Fruit fly (Drosophila melanogaster) whole organism, embryonic: ENCODE measurements around the gene Mst89B.
A peak's percentile ranks its signal among the peaks of the same experiment; 100 is the strongest.

Experiments
- ATbp ChIP-seq: fragments of 200-800 bp; sonication (Bioruptor generic); optimal IDR thresholded peaks from 2 replicates; lab custom pipeline; 2017; ENCODE audit warnings: missing biosample characterization, mild to moderate bottlenecking, missing genetic modification characterization, missing genetic modification reagents
- Asciz ChIP-seq: fragments of 200-800 bp; sonication (Bioruptor generic); optimal IDR thresholded peaks from 2 replicates; lab custom pipeline; 2017; ENCODE audit warnings: missing biosample characterization, mild to moderate bottlenecking, missing genetic modification characterization, missing genetic modification reagents
- Atf3 ChIP-seq: fragments of 200-800 bp; sonication (Bioruptor generic); optimal IDR thresholded peaks from 3 replicates; lab custom pipeline; 2016; ENCODE audit warnings: missing biosample characterization, missing genetic modification characterization
- CG10321 ChIP-seq: fragments of 200-800 bp; sonication (Bioruptor generic); IDR thresholded peaks from 2 replicates; pipeline ENCODE4 v1.3.6; 2022; ENCODE audit warnings: missing biosample characterization, missing genetic modification characterization
- CG11085 ChIP-seq: fragments of 200-800 bp; sonication (Bioruptor generic); IDR thresholded peaks from 2 replicates; pipeline ENCODE4 v1.3.6; 2022; ENCODE audit warnings: missing biosample characterization, missing genetic modification characterization
- CG11093 ChIP-seq: fragments of 200-800 bp; sonication (Bioruptor generic); IDR thresholded peaks from 3 replicates; pipeline ENCODE4 v1.3.6; 2022; ENCODE audit warnings: missing biosample characterization, missing genetic modification characterization
- CG11504 ChIP-seq: fragments of 200-800 bp; sonication (Bioruptor generic); optimal IDR thresholded peaks from 3 replicates; lab custom pipeline; 2019; ENCODE audit warnings: missing biosample characterization, mild to moderate bottlenecking, missing genetic modification characterization, moderate library complexity
- CG14014 ChIP-seq: fragments of 200-800 bp; sonication (Bioruptor generic); IDR thresholded peaks from 2 replicates; pipeline ENCODE4 v1.3.6; 2022; ENCODE audit warnings: missing biosample characterization, missing genetic modification characterization
- CG1792 ChIP-seq: fragments of 200-800 bp; sonication (Bioruptor generic); optimal IDR thresholded peaks from 2 replicates; lab custom pipeline; 2016; ENCODE audit warnings: missing biosample characterization, missing genetic modification characterization
- CG18619 ChIP-seq: fragments of 200-800 bp; sonication (Bioruptor generic); optimal IDR thresholded peaks from 3 replicates; lab custom pipeline; 2017; ENCODE audit warnings: missing biosample characterization, mild to moderate bottlenecking, missing genetic modification characterization
- CG3163 ChIP-seq: fragments of 200-800 bp; sonication (Bioruptor generic); optimal IDR thresholded peaks from 3 replicates; lab custom pipeline; 2016; ENCODE audit warnings: missing biosample characterization, missing genetic modification characterization
- CG33213 ChIP-seq: fragments of 200-800 bp; sonication (Bioruptor generic); optimal IDR thresholded peaks from 3 replicates; lab custom pipeline; 2016; ENCODE audit warnings: missing biosample characterization, missing genetic modification characterization
- CG33557 ChIP-seq: fragments of 200-800 bp; sonication (Bioruptor generic); optimal IDR thresholded peaks from 2 replicates; lab custom pipeline; 2019; ENCODE audit warnings: missing biosample characterization, mild to moderate bottlenecking, missing genetic modification characterization, moderate library complexity
- CG42726 ChIP-seq: fragments of 200-800 bp; sonication (Bioruptor generic); IDR thresholded peaks from 2 replicates; pipeline ENCODE4 v1.3.6; 2022; ENCODE audit warnings: missing biosample characterization, missing genetic modification characterization; ENCODE audit not compliant: partially characterized antibody
- CG4854 ChIP-seq: fragments of 200-800 bp; sonication (Bioruptor generic); optimal IDR thresholded peaks from 2 replicates; lab custom pipeline; 2016; ENCODE audit warnings: missing biosample characterization, missing genetic modification characterization, inconsistent platforms
- CG5953 ChIP-seq: fragments of 200-800 bp; sonication (Bioruptor generic); IDR thresholded peaks from 2 replicates; pipeline ENCODE4 v1.3.6; 2022; ENCODE audit warnings: missing biosample characterization, missing genetic modification characterization
- CG6175 ChIP-seq: fragments of 200-800 bp; sonication (Bioruptor generic); IDR thresholded peaks from 3 replicates; pipeline ENCODE4 v1.3.6; 2022; ENCODE audit warnings: missing biosample characterization, missing genetic modification characterization
- CG6689 ChIP-seq: fragments of 200-800 bp; sonication (Bioruptor generic); IDR thresholded peaks from 2 replicates; pipeline ENCODE4 v1.3.6; 2022; ENCODE audit warnings: missing biosample characterization, missing genetic modification characterization
- CG6854 ChIP-seq: fragments of 200-800 bp; sonication (Bioruptor generic); optimal IDR thresholded peaks from 3 replicates; lab custom pipeline; 2017; ENCODE audit warnings: missing biosample characterization, mild to moderate bottlenecking, missing genetic modification characterization
- CG7556 ChIP-seq: fragments of 200-800 bp; sonication (Bioruptor generic); optimal IDR thresholded peaks from 2 replicates; lab custom pipeline; 2017; ENCODE audit warnings: missing biosample characterization, mild to moderate bottlenecking, missing genetic modification characterization
- CG7963 ChIP-seq: fragments of 200-800 bp; sonication (Bioruptor generic); IDR thresholded peaks from 3 replicates; pipeline ENCODE4 v1.3.6; 2022; ENCODE audit warnings: missing biosample characterization, missing genetic modification characterization; ENCODE audit not compliant: partially characterized antibody
- Deaf1 ChIP-seq: fragments of 200-800 bp; optimal IDR thresholded peaks from 3 replicates; lab custom pipeline; 2019; ENCODE audit warnings: missing biosample characterization, mild to moderate bottlenecking, missing genetic modification characterization, moderate library complexity
- HHEX ChIP-seq: fragments of 200-800 bp; sonication (Bioruptor generic); optimal IDR thresholded peaks from 3 replicates; lab custom pipeline; 2017; ENCODE audit warnings: missing biosample characterization, mild to moderate bottlenecking, missing genetic modification characterization, missing genetic modification reagents
- Hr78 ChIP-seq, 2 experiments: fragments of 200-800 bp in 1 of 2; fragments of >200 bp in 1 of 2; sonication (Bioruptor generic) in 1 of 2; optimal IDR thresholded peaks; 2 replicates each; lab custom pipeline; 2017 to 2019; ENCODE audit warnings: missing biosample characterization in 2 of 2, missing genetic modification characterization in 2 of 2, mild to moderate bottlenecking in 1 of 2, moderate library complexity in 1 of 2
- Hsf ChIP-seq: fragments of 200-800 bp; sonication (Bioruptor generic); optimal IDR thresholded peaks from 3 replicates; lab custom pipeline; 2016; ENCODE audit warnings: missing biosample characterization, missing genetic modification characterization
- Mad ChIP-seq: fragments of 200-800 bp; sonication (Bioruptor generic); optimal IDR thresholded peaks from 2 replicates; lab custom pipeline; 2016; ENCODE audit warnings: missing biosample characterization, missing genetic modification characterization
- Oaz ChIP-seq: fragments of 200-800 bp; sonication (Bioruptor generic); IDR thresholded peaks from 2 replicates; pipeline ENCODE4 v1.3.6; 2022; ENCODE audit warnings: missing biosample characterization, missing genetic modification characterization
- PHDP ChIP-seq: fragments of 200-800 bp; sonication (Bioruptor generic); optimal IDR thresholded peaks from 3 replicates; lab custom pipeline; 2018; ENCODE audit warnings: missing biosample characterization, mild to moderate bottlenecking, missing genetic modification characterization, moderate library complexity
- Rfx ChIP-seq: fragments of 200-800 bp; sonication (Bioruptor generic); IDR thresholded peaks from 2 replicates; pipeline ENCODE4 v1.3.6; 2022; ENCODE audit warnings: missing biosample characterization, missing genetic modification characterization
- Sox102F ChIP-seq: fragments of 200-800 bp; sonication (Bioruptor generic); optimal IDR thresholded peaks from 2 replicates; lab custom pipeline; 2018; ENCODE audit warnings: missing biosample characterization, mild to moderate bottlenecking, missing genetic modification characterization, moderate library complexity
- TFAM ChIP-seq: fragments of 200-800 bp; sonication (Bioruptor generic); optimal IDR thresholded peaks from 2 replicates; lab custom pipeline; 2017; ENCODE audit warnings: missing biosample characterization, missing genetic modification characterization, inconsistent platforms
- YL-1 ChIP-seq: fragments of 200-800 bp; sonication (Bioruptor generic); optimal IDR thresholded peaks from 3 replicates; lab custom pipeline; 2017; ENCODE audit warnings: missing biosample characterization, mild to moderate bottlenecking, missing genetic modification characterization
- ab ChIP-seq: fragments of 200-800 bp; sonication (Bioruptor generic); optimal IDR thresholded peaks from 2 replicates; lab custom pipeline; 2016; ENCODE audit warnings: missing biosample characterization, missing genetic modification characterization
- ato ChIP-seq: fragments of 200-800 bp; sonication (Bioruptor generic); IDR thresholded peaks from 2 replicates; pipeline ENCODE4 v1.3.6; 2022; ENCODE audit warnings: missing biosample characterization, missing genetic modification characterization; ENCODE audit not compliant: partially characterized antibody
- chif ChIP-seq, 2 experiments: fragments of 200-800 bp; sonication (Bioruptor generic); optimal IDR thresholded peaks; 3 replicates each; lab custom pipeline; 2016; ENCODE audit warnings: missing biosample characterization in 2 of 2, missing genetic modification characterization in 2 of 2
- dimm ChIP-seq: fragments of 200-800 bp; sonication (Bioruptor generic); IDR thresholded peaks from 2 replicates; pipeline ENCODE4 v1.3.6; 2022; ENCODE audit warnings: missing biosample characterization, missing genetic modification characterization
- fd64A ChIP-seq: fragments of 200-800 bp; sonication (Bioruptor generic); optimal IDR thresholded peaks from 3 replicates; lab custom pipeline; 2018; ENCODE audit warnings: missing biosample characterization, mild to moderate bottlenecking, missing genetic modification characterization
- gcm2 ChIP-seq: fragments of 200-800 bp; sonication (Bioruptor generic); optimal IDR thresholded peaks from 2 replicates; lab custom pipeline; 2016; ENCODE audit warnings: missing biosample characterization, missing genetic modification characterization
- gt ChIP-seq: fragments of 200-800 bp; sonication (Bioruptor generic); IDR thresholded peaks from 2 replicates; pipeline ENCODE4 v1.3.6; 2022; ENCODE audit warnings: missing biosample characterization, missing genetic modification characterization
- h ChIP-seq: fragments of >200 bp; optimal IDR thresholded peaks from 2 replicates; lab custom pipeline; 2017
- hth ChIP-seq: fragments of >200 bp; optimal IDR thresholded peaks from 2 replicates; lab custom pipeline; 2017; ENCODE audit warnings: inconsistent platforms
- klu ChIP-seq: fragments of 200-800 bp; sonication (Bioruptor generic); IDR thresholded peaks from 2 replicates; pipeline ENCODE4 v1.3.6; 2022; ENCODE audit warnings: missing biosample characterization, missing genetic modification characterization
- mirr ChIP-seq: fragments of 200-800 bp; sonication (Bioruptor generic); optimal IDR thresholded peaks from 3 replicates; lab custom pipeline; 2018; ENCODE audit warnings: missing biosample characterization, mild to moderate bottlenecking, missing genetic modification characterization
- mld ChIP-seq: fragments of 200-800 bp; sonication (Bioruptor generic); IDR thresholded peaks from 3 replicates; pipeline ENCODE4 v1.3.6; 2022; ENCODE audit warnings: missing biosample characterization, missing genetic modification characterization; ENCODE audit not compliant: partially characterized antibody
- otp ChIP-seq: fragments of 200-800 bp; sonication (Bioruptor generic); IDR thresholded peaks from 3 replicates; pipeline ENCODE4, ENCODE4 v1.3.6; 2022; ENCODE audit warnings: missing biosample characterization, missing genetic modification characterization
- sc ChIP-seq, 3 experiments: fragments of >200 bp in 2 of 3; fragments of 200-800 bp in 1 of 3; sonication (Bioruptor generic) in 1 of 3; optimal IDR thresholded peaks; 2 replicates in 2 of 3; 3 replicates in 1 of 3; lab custom pipeline; 2017; ENCODE audit warnings: mild to moderate bottlenecking in 1 of 3, missing biosample characterization in 1 of 3, missing genetic modification characterization in 1 of 3, missing genetic modification reagents in 1 of 3
- scrt ChIP-seq: fragments of 200-800 bp; sonication (Bioruptor generic); optimal IDR thresholded peaks from 2 replicates; lab custom pipeline; 2018; ENCODE audit warnings: missing biosample characterization, mild to moderate bottlenecking, missing genetic modification characterization, moderate library complexity
- slp2 ChIP-seq: fragments of 200-800 bp; sonication (Bioruptor generic); optimal IDR thresholded peaks from 2 replicates; lab custom pipeline; 2016; ENCODE audit warnings: missing biosample characterization, missing genetic modification characterization
- tio ChIP-seq: fragments of 200-800 bp; sonication (Bioruptor generic); optimal IDR thresholded peaks from 2 replicates; lab custom pipeline; 2017; ENCODE audit warnings: missing biosample characterization, missing genetic modification characterization, inconsistent platforms
- tup ChIP-seq: fragments of 200-800 bp; sonication (Bioruptor generic); optimal IDR thresholded peaks from 2 replicates; lab custom pipeline; 2016; ENCODE audit warnings: missing biosample characterization, mild to moderate bottlenecking, missing genetic modification characterization, moderate library complexity

The Mst89B gene

dm6 chr3R:16241102-16241779 lies 25.6 kb upstream of the Mst89B start (continued):
- TF ChIP-seq mirr (peak; percentile 84), Hr78 (GFP tag; optimal IDR thresholded peaks at IDR 0.05; lab: Kevin White, UChicago) (peak in 1 of 2 experiments; percentile 64), CG11093 (GFP tag; lab: Robert Waterston, UW) (no peak), CG18619 (GFP tag; lab: Kevin White, UChicago) (no peak), dimm (GFP tag; lab: Robert Waterston, UW) (no peak), CG10321 (GFP tag; lab: Robert Waterston, UW) (no peak), scrt (GFP tag; lab: Kevin White, UChicago) (peak; percentile 35), hth (lab: Kevin White, UChicago) (no peak), ATbp (GFP tag; lab: Kevin White, UChicago) (no peak), gt (no peak), YL-1 (GFP tag; lab: Kevin White, UChicago) (no peak), mld (GFP tag; lab: Robert Waterston, UW) (no peak), klu (no peak), Hsf (GFP tag; lab: Kevin White, UChicago) (peak; percentile 38), CG6175 (GFP tag; lab: Robert Waterston, UW) (no peak), ato (GFP tag; lab: Robert Waterston, UW) (no peak), CG1792 (GFP tag; lab: Kevin White, UChicago) (no peak), tup (GFP tag; lab: Kevin White, UChicago) (no peak), fd64A (GFP tag; lab: Kevin White, UChicago) (peak; percentile 40), tio (no peak), TFAM (GFP tag; lab: Kevin White, UChicago) (no peak), CG33213 (peak; percentile 8), CG3163 (GFP tag; lab: Kevin White, UChicago) (peak; percentile 78), Asciz (GFP tag; lab: Kevin White, UChicago) (no peak), CG33557 (GFP tag; lab: Kevin White, UChicago) (no peak), CG6854 (GFP tag; lab: Kevin White, UChicago) (no peak), Sox102F (GFP tag; lab: Kevin White, UChicago) (no peak), CG5953 (GFP tag; lab: Robert Waterston, UW) (no peak), CG7963 (GFP tag; lab: Robert Waterston, UW) (no peak), gcm2 (GFP tag; lab: Kevin White, UChicago) (peak; percentile 30), CG11504 (tag; lab: Kevin White, UChicago) (peak; percentile 31), Oaz (GFP tag; lab: Robert Waterston, UW) (no peak), CG14014 (GFP tag; lab: Robert Waterston, UW) (no peak), Rfx (no peak), ab (GFP tag; lab: Kevin White, UChicago) (peak; percentile 51), otp (GFP tag; lab: Robert Waterston, UW) (no peak), CG42726 (no peak), sc (optimal IDR thresholded peaks at IDR 0.05; lab: Kevin White, UChicago) (no peak), sc (GFP tag; optimal IDR thresholded peaks at IDR 0.05; lab: Kevin White, UChicago) (no peak), CG6689 (GFP tag; lab: Robert Waterston, UW) (no peak), Atf3 (GFP tag; lab: Kevin White, UChicago) (no peak), Deaf1 (tag; lab: Kevin White, UChicago) (peak; percentile 98), chif (GFP tag; optimal IDR thresholded peaks at IDR 0.05; lab: Kevin White, UChicago) (no peak), slp2 (GFP tag; lab: Kevin White, UChicago) (no peak), PHDP (tag; lab: Kevin White, UChicago) (no peak), CG7556 (GFP tag; lab: Kevin White, UChicago) (no peak), Mad (GFP tag; lab: Kevin White, UChicago) (peak; percentile 30), h (lab: Kevin White, UChicago) (no peak), CG4854 (GFP tag; lab: Kevin White, UChicago) (no peak), CG11085 (no peak), HHEX (GFP tag; lab: Kevin White, UChicago) (peak; percentile 19)
